Worm (Caenorhabditis elegans) whole organism, young adult: ENCODE measurements around the gene Y66C5A.1.

Experiments
- F37B4.10 ChIP-seq: fragments of 200-800 bp; sonication (Bioruptor generic); IDR thresholded peaks from 2 replicates; pipeline ENCODE4 v1.3.6; 2022; ENCODE audit warnings: missing genetic modification characterization, missing compliant biosample characterization
- F39B2.1 ChIP-seq: fragments of 200-800 bp; sonication (Bioruptor generic); IDR thresholded peaks from 2 replicates; pipeline ENCODE4 v1.3.6; 2022; ENCODE audit warnings: missing genetic modification reagents, missing genetic modification characterization, missing compliant biosample characterization
- K11D2.4 ChIP-seq: fragments of 200-800 bp; sonication (Bioruptor generic); IDR thresholded peaks from 2 replicates; pipeline ENCODE4 v1.3.6; 2022; ENCODE audit warnings: missing genetic modification reagents, missing genetic modification characterization, missing compliant biosample characterization
- T07F8.4 ChIP-seq: sonication (generic microtip); optimal IDR thresholded peaks from 2 replicates; lab custom pipeline; 2016; ENCODE audit warnings: mild to moderate bottlenecking, missing genetic modification characterization, moderate library complexity, missing compliant biosample characterization
- Y56A3A.18 ChIP-seq: fragments of 200-800 bp; sonication (Bioruptor generic); IDR thresholded peaks from 2 replicates; pipeline ENCODE4 v1.3.6; 2022; ENCODE audit warnings: missing genetic modification reagents, missing genetic modification characterization, missing compliant biosample characterization
- Y79H2A.3 ChIP-seq: fragments of 200-800 bp; sonication (Bioruptor generic); conservative IDR thresholded peaks from 2 replicates; pipeline ENCODE4 v1.3.6; 2022; ENCODE audit warnings: missing genetic modification reagents, missing genetic modification characterization, missing compliant biosample characterization
- Y95B8A.8 ChIP-seq: fragments of 200-800 bp; sonication (Bioruptor generic); IDR thresholded peaks from 2 replicates; pipeline ENCODE4 v1.3.6; 2022; ENCODE audit warnings: missing genetic modification reagents, missing genetic modification characterization, missing compliant biosample characterization
- aptf-3 ChIP-seq: fragments of 200-800 bp; sonication (Bioruptor generic); IDR thresholded peaks from 2 replicates; pipeline ENCODE4 v1.3.6; 2022; ENCODE audit warnings: missing genetic modification characterization, missing compliant biosample characterization
- attf-3 ChIP-seq: fragments of 200-800 bp; sonication (Bioruptor generic); conservative IDR thresholded peaks from 2 replicates; pipeline ENCODE4 v1.3.6; 2022; ENCODE audit warnings: missing genetic modification reagents, missing genetic modification characterization, missing compliant biosample characterization
- bed-1 ChIP-seq: fragments of 200-800 bp; sonication (Bioruptor generic); IDR thresholded peaks from 2 replicates; pipeline ENCODE4 v1.3.6; 2022; ENCODE audit warnings: missing genetic modification reagents, missing genetic modification characterization, missing compliant biosample characterization
- bed-2 ChIP-seq: fragments of 200-800 bp; sonication (Bioruptor generic); IDR thresholded peaks from 2 replicates; pipeline ENCODE4 v1.3.6; 2022; ENCODE audit warnings: missing genetic modification reagents, missing genetic modification characterization, missing compliant biosample characterization
- cebp-1 ChIP-seq, 2 experiments: fragments of 200-800 bp in 1 of 2; sonication (Bioruptor generic) in 1 of 2; sonication (generic microtip) in 1 of 2; IDR thresholded peaks in 1 of 2; optimal IDR thresholded peaks in 1 of 2; 2 replicates each; pipeline versions ENCODE4 v1.3.6 to Lab custom; 2017 to 2022; ENCODE audit warnings: missing compliant biosample characterization in 2 of 2, missing genetic modification characterization in 2 of 2, mild to moderate bottlenecking in 1 of 2, missing genetic modification reagents in 1 of 2, moderate library complexity in 1 of 2
- cebp-2 ChIP-seq: fragments of 200-800 bp; sonication (Bioruptor generic); IDR thresholded peaks from 2 replicates; pipeline ENCODE4 v1.3.6; 2022; ENCODE audit warnings: missing genetic modification characterization, missing compliant biosample characterization
- ceh-91 ChIP-seq: fragments of 200-800 bp; sonication (Bioruptor generic); IDR thresholded peaks from 2 replicates; pipeline ENCODE4 v1.3.6; 2022; ENCODE audit warnings: missing genetic modification reagents, missing genetic modification characterization, missing compliant biosample characterization
- efl-1 ChIP-seq: fragments of 150-350 bp; optimal IDR thresholded peaks from 2 replicates; lab custom pipeline; 2014; ENCODE audit warnings: missing biosample characterization, missing genetic modification reagents, missing genetic modification characterization
- egl-44 ChIP-seq: fragments of 200-800 bp; sonication (Bioruptor generic); IDR thresholded peaks from 2 replicates; pipeline ENCODE4 v1.3.6; 2022; ENCODE audit warnings: missing genetic modification reagents, missing genetic modification characterization, missing compliant biosample characterization
- fkh-3 ChIP-seq: sonication (generic microtip); optimal IDR thresholded peaks from 2 replicates; lab custom pipeline; 2016; ENCODE audit warnings: mild to moderate bottlenecking, missing genetic modification characterization, missing compliant biosample characterization
- gei-17 ChIP-seq: fragments of 200-800 bp; sonication (Bioruptor generic); optimal IDR thresholded peaks from 2 replicates; lab custom pipeline; 2018; ENCODE audit warnings: mild to moderate bottlenecking, missing genetic modification characterization, missing compliant biosample characterization
- hlh-26 ChIP-seq: fragments of 200-800 bp; sonication (Bioruptor generic); conservative IDR thresholded peaks from 2 replicates; pipeline ENCODE4 v1.3.6; 2022; ENCODE audit warnings: missing genetic modification reagents, missing genetic modification characterization, missing compliant biosample characterization
- hrde-1 ChIP-seq: sonication (generic microtip); optimal IDR thresholded peaks from 2 replicates; lab custom pipeline; 2016; ENCODE audit warnings: missing genetic modification characterization, mild to moderate bottlenecking, missing compliant biosample characterization, moderate library complexity, missing genotype, missing genetic modification reagents, borderline replicate concordance
- let-526 ChIP-seq: fragments of 200-800 bp; sonication (Bioruptor generic); IDR thresholded peaks from 2 replicates; pipeline ENCODE4 v1.3.6; 2022; ENCODE audit warnings: missing genetic modification reagents, missing genetic modification characterization, missing compliant biosample characterization
- lin-35 ChIP-seq, 3 experiments: fragments of 150-350 bp in 2 of 3; sonication (generic microtip) in 1 of 3; optimal IDR thresholded peaks; 2 replicates each; lab custom pipeline; 2014 to 2018; ENCODE audit warnings: missing biosample characterization in 3 of 3, missing genetic modification characterization in 3 of 3, missing genetic modification reagents in 3 of 3
- lsy-27 ChIP-seq: sonication (generic microtip); optimal IDR thresholded peaks from 2 replicates; lab custom pipeline; 2017; ENCODE audit warnings: missing genetic modification characterization, mild to moderate bottlenecking, missing compliant biosample characterization, antibody characterized with exemption, missing genotype, borderline replicate concordance; ENCODE audit not compliant: insufficient read depth
- madf-10 ChIP-seq: sonication (generic microtip); optimal IDR thresholded peaks from 2 replicates; lab custom pipeline; 2016; ENCODE audit warnings: mild to moderate bottlenecking, missing genetic modification characterization, missing compliant biosample characterization
- madf-3 ChIP-seq: fragments of 200-800 bp; sonication (Bioruptor generic); IDR thresholded peaks from 2 replicates; pipeline ENCODE4 v1.3.6; 2022; ENCODE audit warnings: missing genetic modification reagents, missing genetic modification characterization, missing compliant biosample characterization
- mes-4 ChIP-seq: sonication (generic microtip); optimal IDR thresholded peaks from 2 replicates; lab custom pipeline; 2016; ENCODE audit warnings: missing genotype, missing genetic modification characterization, missing compliant biosample characterization
- nfyb-1 ChIP-seq: fragments of 200-800 bp; sonication (Bioruptor generic); IDR thresholded peaks from 2 replicates; pipeline ENCODE4 v1.3.6; 2022; ENCODE audit warnings: missing genetic modification reagents, missing genetic modification characterization, missing compliant biosample characterization
- nhr-179 ChIP-seq: sonication (generic microtip); optimal IDR thresholded peaks from 2 replicates; lab custom pipeline; 2016; ENCODE audit warnings: mild to moderate bottlenecking, missing genetic modification characterization, missing compliant biosample characterization
- nhr-80 ChIP-seq: sonication (generic microtip); optimal IDR thresholded peaks from 2 replicates; lab custom pipeline; 2016; ENCODE audit warnings: missing genetic modification characterization, missing compliant biosample characterization
- nhr-90 ChIP-seq: sonication (generic microtip); optimal IDR thresholded peaks from 2 replicates; lab custom pipeline; 2016; ENCODE audit warnings: missing genotype, mild to moderate bottlenecking, missing genetic modification characterization, missing compliant biosample characterization
- pbrm-1 ChIP-seq: fragments of 200-800 bp; sonication (Bioruptor generic); IDR thresholded peaks from 2 replicates; pipeline ENCODE4 v1.3.6; 2022; ENCODE audit warnings: missing genetic modification reagents, missing genetic modification characterization, missing compliant biosample characterization
- pha-4 ChIP-seq: fragments of 150-350 bp; sonication (generic microtip); optimal IDR thresholded peaks from 2 replicates; lab custom pipeline; 2014; ENCODE audit warnings: missing biosample characterization, missing genetic modification reagents, missing genetic modification characterization
- rcor-1 ChIP-seq: fragments of 200-800 bp; sonication (Bioruptor generic); IDR thresholded peaks from 2 replicates; pipeline ENCODE4 v1.3.6; 2022; ENCODE audit warnings: missing genetic modification reagents, missing genetic modification characterization, missing compliant biosample characterization
- rec-8 ChIP-seq, 2 experiments: sonication (generic microtip); optimal IDR thresholded peaks; 2 replicates each; lab custom pipeline; 2016; ENCODE audit warnings: mild to moderate bottlenecking in 2 of 2, missing genetic modification characterization in 2 of 2, missing genetic modification reagents in 2 of 2, missing genotype in 2 of 2, missing biosample characterization in 1 of 2, missing compliant biosample characterization in 1 of 2, moderate library complexity in 1 of 2
- rpc-1 ChIP-seq, 2 experiments: fragments of 150-350 bp in 1 of 2; sonication (generic microtip) in 1 of 2; optimal IDR thresholded peaks; 2 replicates each; lab custom pipeline; 2014 to 2018; ENCODE audit warnings: missing biosample characterization in 1 of 2, missing genetic modification characterization in 1 of 2, missing genetic modification reagents in 1 of 2, missing genotype in 1 of 2
- sea-2 ChIP-seq: fragments of 200-800 bp; sonication (Bioruptor generic); IDR thresholded peaks from 2 replicates; pipeline ENCODE4 v1.3.6; 2022; ENCODE audit warnings: missing genetic modification characterization, missing compliant biosample characterization
- snpc-1.3 ChIP-seq: sonication (generic microtip); optimal IDR thresholded peaks from 2 replicates; lab custom pipeline; 2017; ENCODE audit warnings: missing genetic modification characterization, mild to moderate bottlenecking, missing compliant biosample characterization, antibody characterized with exemption, moderate library complexity, missing genotype, missing genetic modification reagents; ENCODE audit not compliant: insufficient read depth
- somi-1 ChIP-seq: fragments of 200-800 bp; sonication (Bioruptor generic); optimal IDR thresholded peaks from 2 replicates; lab custom pipeline; 2018; ENCODE audit warnings: mild to moderate bottlenecking, missing genetic modification characterization, missing compliant biosample characterization
- tbp1 ChIP-seq: fragments of 200-800 bp; sonication (Bioruptor generic); optimal IDR thresholded peaks from 2 replicates; lab custom pipeline; 2018; ENCODE audit warnings: mild to moderate bottlenecking, missing genetic modification characterization, missing compliant biosample characterization
- unc-130 ChIP-seq: sonication (generic microtip); optimal IDR thresholded peaks from 2 replicates; lab custom pipeline; 2016; ENCODE audit warnings: missing genetic modification reagents, missing genetic modification characterization, missing compliant biosample characterization
- xnd-1 ChIP-seq: sonication (generic microtip); optimal IDR thresholded peaks from 2 replicates; lab custom pipeline; 2016; ENCODE audit warnings: missing genotype, missing genetic modification reagents, missing genetic modification characterization, missing compliant biosample characterization
- ztf-18 ChIP-seq: sonication (generic microtip); optimal IDR thresholded peaks from 2 replicates; lab custom pipeline; 2016; ENCODE audit warnings: missing genotype, mild to moderate bottlenecking, missing genetic modification characterization, missing compliant biosample characterization
- ztf-26 ChIP-seq: sonication (generic microtip); optimal IDR thresholded peaks from 2 replicates; lab custom pipeline; 2017; ENCODE audit warnings: missing genetic modification characterization, missing compliant biosample characterization
- ztf-6 ChIP-seq: fragments of 200-800 bp; sonication (Bioruptor generic); IDR thresholded peaks from 2 replicates; pipeline ENCODE4 v1.3.6; 2022; ENCODE audit warnings: missing genetic modification reagents, missing genetic modification characterization, missing compliant biosample characterization

Gene Y66C5A.1

ce11 chrX:14421529-14421982, 33.8 kb downstream of the Y66C5A.1 start, which contains the start of gene F23D12.2:
F23D12.2 (minus strand) TSS chrX:14421579.
- TF ChIP-seq Y95B8A.8 (GFP tag; lab: Robert Waterston, UW) = no peak
- no peak for TF ChIP-seq ztf-26 (tag; lab: Kevin White, UChicago)
- TF ChIP-seq sea-2 (GFP tag; lab: Robert Waterston, UW) = no peak
- TF ChIP-seq efl-1 (GFP tag; lab: Kevin White, UChicago) = peak; percentile 53
- TF ChIP-seq cebp-2 (GFP tag; lab: Robert Waterston, UW) = no peak
- TF ChIP-seq madf-3 = no peak
- no peak for TF ChIP-seq gei-17 (GFP tag; lab: Kevin White, UChicago)
- TF ChIP-seq tbp1 = no peak

- no peak for TF ChIP-seq hrde-1
- no peak for TF ChIP-seq F37B4.10 (GFP tag; lab: Robert Waterston, UW)
- TF ChIP-seq ztf-6 (GFP tag; lab: Robert Waterston, UW) = no peak
- no peak for TF ChIP-seq ztf-18 (tag; lab: Kevin White, UChicago)
- TF ChIP-seq nhr-80 = no peak
- TF ChIP-seq hlh-26 (GFP tag; lab: Robert Waterston, UW) = no peak
- TF ChIP-seq F39B2.1 = no peak
- no peak for TF ChIP-seq K11D2.4 (GFP tag; lab: Robert Waterston, UW)
- TF ChIP-seq xnd-1 (tag; lab: Kevin White, UChicago) = no peak
- no peak for TF ChIP-seq nhr-179 (tag; lab: Kevin White, UChicago)
- TF ChIP-seq bed-1 (GFP tag; lab: Robert Waterston, UW) = no peak
- TF ChIP-seq mes-4 (tag; lab: Kevin White, UChicago) = no peak
- no peak for TF ChIP-seq snpc-1.3 (tag; lab: Kevin White, UChicago)
- no peak for TF ChIP-seq nfyb-1
- no peak for TF ChIP-seq Y56A3A.18 (GFP tag; lab: Robert Waterston, UW)
Measured at ce11 chrX:14415641-14416040, 39.7 kb downstream of the Y66C5A.1 start, which contains the start of gene F23D12.10. F23D12.10 (minus strand) TSS chrX:14415741.

ce11 chrX:14412774-14413173, 42.5 kb downstream of the Y66C5A.1 start, which contains the start of gene fbxa-179:
fbxa-179 (minus strand) TSS chrX:14412874.
- no peak for TF ChIP-seq nhr-90 (tag; lab: Kevin White, UChicago)
- TF ChIP-seq rec-8 (tag; optimal IDR thresholded peaks at IDR 0.05; lab: Kevin White, UChicago) = no peak
- TF ChIP-seq nhr-179 (tag; lab: Kevin White, UChicago) = no peak
- no peak for TF ChIP-seq rcor-1 (GFP tag; lab: Robert Waterston, UW)
- TF ChIP-seq madf-10 (tag; lab: Kevin White, UChicago) = no peak
- no peak for TF ChIP-seq ceh-91 (GFP tag; lab: Robert Waterston, UW)
- no peak for TF ChIP-seq rpc-1 (optimal IDR thresholded peaks at IDR 0.05; lab: Kevin White, UChicago)
- TF ChIP-seq rpc-1 (tag; optimal IDR thresholded peaks at IDR 0.05; lab: Kevin White, UChicago) = no peak
- no peak for TF ChIP-seq lin-35 (GFP tag; optimal IDR thresholded peaks at IDR 0.05; lab: Kevin White, UChicago)
- no peak for TF ChIP-seq F39B2.1
- TF ChIP-seq pbrm-1 = no peak
- no peak for TF ChIP-seq unc-130 (GFP tag; lab: Kevin White, UChicago)
- TF ChIP-seq ztf-18 (tag; lab: Kevin White, UChicago) = no peak
- no peak for TF ChIP-seq somi-1 (GFP tag; lab: Kevin White, UChicago)
- no peak for TF ChIP-seq pha-4 (tag; lab: Kevin White, UChicago)
- TF ChIP-seq, all 124 proteins: peak for 0

- TF ChIP-seq aptf-3 (GFP tag; lab: Robert Waterston, UW) (no peak), cebp-1 (GFP tag; IDR thresholded peaks at IDR 0.05; lab: Robert Waterston, UW) (no peak), cebp-1 (tag; optimal IDR thresholded peaks at IDR 0.05; lab: Kevin White, UChicago) (no peak), attf-3 (GFP tag; lab: Robert Waterston, UW) (no peak), F37B4.10 (GFP tag; lab: Robert Waterston, UW) (no peak), bed-2 (GFP tag; lab: Robert Waterston, UW) (no peak), egl-44 (GFP tag; lab: Robert Waterston, UW) (no peak), lsy-27 (tag; lab: Kevin White, UChicago) (no peak), nfyb-1 (no peak), fkh-3 (tag; lab: Kevin White, UChicago) (no peak), T07F8.4 (no peak), rec-8 (tag; optimal IDR thresholded peaks at IDR 0.05; lab: Kevin White, UChicago) (no peak), let-526 (no peak), Y79H2A.3 (no peak)
Measured at ce11 chrX:14405817-14406216, 49.5 kb downstream of the Y66C5A.1 start, which contains the start of gene frpr-17. frpr-17 (plus strand) TSS chrX:14406117.
